Fruit fly (Drosophila melanogaster) whole organism, prepupa: Measurements from ENCODE around the gene Indy.

Experiments
- Blimp-1 ChIP-seq: fragments of 200-800 bp; sonication (Bioruptor generic); optimal IDR thresholded peaks from 3 replicates; lab custom pipeline; 2017; ENCODE audit warnings: missing biosample characterization, missing genetic modification characterization, mild to moderate bottlenecking, moderate library complexity, missing genetic modification reagents
- CG10669 ChIP-seq: fragments of 200-800 bp; sonication (Bioruptor generic); optimal IDR thresholded peaks from 3 replicates; lab custom pipeline; 2018; ENCODE audit warnings: missing biosample characterization, mild to moderate bottlenecking, missing genetic modification characterization, moderate library complexity
- CG11294 ChIP-seq: fragments of 200-800 bp; sonication (Bioruptor generic); IDR thresholded peaks from 2 replicates; pipeline ENCODE4 v1.3.6; 2022; ENCODE audit warnings: missing biosample characterization, missing genetic modification characterization
- CG11762 ChIP-seq: fragments of 200-800 bp; sonication (Bioruptor generic); optimal IDR thresholded peaks from 3 replicates; lab custom pipeline; 2016; ENCODE audit warnings: missing biosample characterization, missing genetic modification characterization; ENCODE audit not compliant: insufficient read depth
- CG11902 ChIP-seq: fragments of 200-800 bp; sonication (Bioruptor generic); optimal IDR thresholded peaks from 3 replicates; lab custom pipeline; 2016; ENCODE audit warnings: missing biosample characterization, missing genetic modification characterization
- CG15336 ChIP-seq: fragments of 200-800 bp; sonication (Bioruptor generic); IDR thresholded peaks from 2 replicates; pipeline ENCODE4 v1.3.6; 2022; ENCODE audit warnings: missing biosample characterization, missing genetic modification characterization
- CG1621 ChIP-seq: fragments of 200-800 bp; sonication (Bioruptor generic); optimal IDR thresholded peaks from 3 replicates; lab custom pipeline; 2018; ENCODE audit warnings: missing biosample characterization, mild to moderate bottlenecking, missing genetic modification characterization
- CG16779 ChIP-seq: fragments of 200-800 bp; sonication (Bioruptor generic); optimal IDR thresholded peaks from 3 replicates; lab custom pipeline; 2017; ENCODE audit warnings: missing biosample characterization, mild to moderate bottlenecking, missing genetic modification characterization
- CG3032 ChIP-seq: fragments of 200-800 bp; optimal IDR thresholded peaks from 2 replicates; lab custom pipeline; 2019; ENCODE audit warnings: missing biosample characterization, mild to moderate bottlenecking, missing genetic modification characterization, moderate library complexity
- CG31627 ChIP-seq: fragments of 200-800 bp; sonication (Bioruptor generic); optimal IDR thresholded peaks from 3 replicates; lab custom pipeline; 2016; ENCODE audit warnings: missing biosample characterization, missing genetic modification characterization
- CG32006 ChIP-seq: fragments of 200-800 bp; sonication (Bioruptor generic); optimal IDR thresholded peaks from 3 replicates; lab custom pipeline; 2017; ENCODE audit warnings: missing biosample characterization, mild to moderate bottlenecking, missing genetic modification characterization
- CG34406 ChIP-seq: fragments of 200-800 bp; sonication (Bioruptor generic); optimal IDR thresholded peaks from 3 replicates; lab custom pipeline; 2016; ENCODE audit warnings: missing biosample characterization, missing genetic modification characterization
- CG3919 ChIP-seq: fragments of 200-800 bp; sonication (Bioruptor generic); optimal IDR thresholded peaks from 3 replicates; lab custom pipeline; 2016; ENCODE audit warnings: missing biosample characterization, missing genetic modification characterization
- CG4318 ChIP-seq: fragments of 200-800 bp; sonication (Bioruptor generic); optimal IDR thresholded peaks from 3 replicates; lab custom pipeline; 2017; ENCODE audit warnings: missing biosample characterization, mild to moderate bottlenecking, missing genetic modification characterization
- CG6163 ChIP-seq: fragments of 200-800 bp; sonication (Bioruptor generic); IDR thresholded peaks from 3 replicates; pipeline ENCODE4 v1.3.6; 2022; ENCODE audit warnings: missing biosample characterization, missing genetic modification characterization
- CG6276 ChIP-seq: fragments of 200-800 bp; sonication (Bioruptor generic); optimal IDR thresholded peaks from 2 replicates; lab custom pipeline; 2017; ENCODE audit warnings: missing biosample characterization, mild to moderate bottlenecking, missing genetic modification characterization
- CG6792 ChIP-seq: fragments of 200-800 bp; sonication (Bioruptor generic); optimal IDR thresholded peaks from 3 replicates; lab custom pipeline; 2016; ENCODE audit warnings: missing biosample characterization, missing genetic modification characterization
- CG6808 ChIP-seq: fragments of 200-800 bp; sonication (Bioruptor generic); optimal IDR thresholded peaks from 3 replicates; lab custom pipeline; 2017; ENCODE audit warnings: missing biosample characterization, missing genetic modification characterization, mild to moderate bottlenecking, moderate library complexity, missing genetic modification reagents
- CG6854 ChIP-seq: fragments of 200-800 bp; sonication (Bioruptor generic); optimal IDR thresholded peaks from 2 replicates; lab custom pipeline; 2017; ENCODE audit warnings: missing biosample characterization, mild to moderate bottlenecking, missing genetic modification characterization
- CG7368 ChIP-seq: fragments of 200-800 bp; sonication (Bioruptor generic); optimal IDR thresholded peaks from 3 replicates; lab custom pipeline; 2016; ENCODE audit warnings: missing biosample characterization, missing genetic modification characterization
- CG8632 ChIP-seq: fragments of 200-800 bp; sonication (Bioruptor generic); optimal IDR thresholded peaks from 3 replicates; lab custom pipeline; 2016; ENCODE audit warnings: missing biosample characterization, missing genetic modification characterization
- CG9139 ChIP-seq: fragments of 200-800 bp; sonication (Bioruptor generic); optimal IDR thresholded peaks from 3 replicates; lab custom pipeline; 2017; ENCODE audit warnings: missing biosample characterization, mild to moderate bottlenecking, missing genetic modification characterization
- Eip78C ChIP-seq: fragments of 200-800 bp; sonication (Bioruptor generic); peaks from one replicate; lab custom pipeline; 2016; ENCODE audit warnings: missing biosample characterization, missing genetic modification characterization
- Ets21C ChIP-seq: fragments of 200-800 bp; sonication (Bioruptor generic); optimal IDR thresholded peaks from 3 replicates; lab custom pipeline; 2016; ENCODE audit warnings: missing biosample characterization, missing genetic modification characterization
- Ets96B ChIP-seq: fragments of 200-800 bp; optimal IDR thresholded peaks from 2 replicates; lab custom pipeline; 2019; ENCODE audit warnings: missing biosample characterization, mild to moderate bottlenecking, missing genetic modification characterization, moderate library complexity
- Gug ChIP-seq: fragments of 200-800 bp; sonication (Bioruptor generic); IDR thresholded peaks from 2 replicates; pipeline ENCODE4 v1.3.6; 2022; ENCODE audit warnings: missing biosample characterization, missing genetic modification characterization
- Hr38 ChIP-seq: sonication (Bioruptor generic); optimal IDR thresholded peaks from 2 replicates; lab custom pipeline; 2016; ENCODE audit warnings: missing biosample characterization, missing genetic modification characterization
- Lpt ChIP-seq: fragments of 200-800 bp; sonication (Bioruptor generic); optimal IDR thresholded peaks from 3 replicates; lab custom pipeline; 2016; ENCODE audit warnings: missing biosample characterization, missing genetic modification characterization
- OdsH ChIP-seq: fragments of 200-800 bp; sonication (Bioruptor generic); optimal IDR thresholded peaks from 3 replicates; lab custom pipeline; 2016; ENCODE audit warnings: missing biosample characterization, missing genetic modification characterization
- Smox ChIP-seq: fragments of 200-800 bp; sonication (Bioruptor generic); optimal IDR thresholded peaks from 3 replicates; lab custom pipeline; 2016; ENCODE audit warnings: missing biosample characterization, missing genetic modification characterization
- Sox102F ChIP-seq: fragments of 200-800 bp; sonication (Bioruptor generic); optimal IDR thresholded peaks from 2 replicates; lab custom pipeline; 2016; ENCODE audit warnings: missing biosample characterization, mild to moderate bottlenecking, missing genetic modification characterization
- Sox14 ChIP-seq: fragments of 200-800 bp; sonication (Bioruptor generic); optimal IDR thresholded peaks from 3 replicates; lab custom pipeline; 2016; ENCODE audit warnings: missing biosample characterization, missing genetic modification characterization
- Sox15 ChIP-seq: fragments of 200-800 bp; sonication (Bioruptor generic); optimal IDR thresholded peaks from 3 replicates; lab custom pipeline; 2016; ENCODE audit warnings: missing biosample characterization, missing genetic modification characterization
- achi ChIP-seq: fragments of 200-800 bp; sonication (Bioruptor generic); optimal IDR thresholded peaks from 3 replicates; lab custom pipeline; 2016; ENCODE audit warnings: missing biosample characterization, missing genetic modification characterization
- cyc ChIP-seq: fragments of 200-800 bp; sonication (Bioruptor generic); optimal IDR thresholded peaks from 3 replicates; lab custom pipeline; 2016; ENCODE audit warnings: missing biosample characterization, missing genetic modification characterization
- dac ChIP-seq: fragments of 200-800 bp; sonication (Bioruptor generic); optimal IDR thresholded peaks from 2 replicates; lab custom pipeline; 2017; ENCODE audit warnings: missing biosample characterization, mild to moderate bottlenecking, missing genetic modification characterization
- dsx ChIP-seq: fragments of 200-800 bp; optimal IDR thresholded peaks from 3 replicates; lab custom pipeline; 2019; ENCODE audit warnings: missing biosample characterization, mild to moderate bottlenecking, missing genetic modification characterization, moderate library complexity; ENCODE audit not compliant: poor library complexity, severe bottlenecking
- esn ChIP-seq: fragments of 200-800 bp; sonication (Bioruptor generic); optimal IDR thresholded peaks from 2 replicates; lab custom pipeline; 2016; ENCODE audit warnings: missing biosample characterization, mild to moderate bottlenecking, missing genetic modification characterization, moderate library complexity
- fd59A ChIP-seq: fragments of 200-800 bp; sonication (Bioruptor generic); optimal IDR thresholded peaks from 2 replicates; lab custom pipeline; 2017; ENCODE audit warnings: missing biosample characterization, mild to moderate bottlenecking, missing genetic modification characterization, missing genetic modification reagents
- fd85E ChIP-seq: fragments of 200-800 bp; sonication (Bioruptor generic); optimal IDR thresholded peaks from 3 replicates; lab custom pipeline; 2016; ENCODE audit warnings: missing biosample characterization, missing genetic modification characterization
- lz ChIP-seq: fragments of 200-800 bp; sonication (Bioruptor generic); optimal IDR thresholded peaks from 3 replicates; lab custom pipeline; 2016; ENCODE audit warnings: missing biosample characterization, missing genetic modification characterization
- net ChIP-seq: fragments of 200-800 bp; sonication (Bioruptor generic); optimal IDR thresholded peaks from 3 replicates; lab custom pipeline; 2016; ENCODE audit warnings: missing biosample characterization, missing genetic modification characterization
- pdm3 ChIP-seq: fragments of 200-800 bp; sonication (Bioruptor generic); optimal IDR thresholded peaks from 3 replicates; lab custom pipeline; 2016; ENCODE audit warnings: missing biosample characterization, missing genetic modification characterization
- salr ChIP-seq, 2 experiments: fragments of 200-800 bp; sonication (Bioruptor generic); optimal IDR thresholded peaks; 3 replicates each; lab custom pipeline; 2016 to 2018; ENCODE audit warnings: missing biosample characterization in 2 of 2, missing genetic modification characterization in 2 of 2, mild to moderate bottlenecking in 1 of 2
- spab ChIP-seq: fragments of 200-800 bp; sonication (Bioruptor generic); optimal IDR thresholded peaks from 2 replicates; lab custom pipeline; 2017; ENCODE audit warnings: missing biosample characterization, mild to moderate bottlenecking, missing genetic modification characterization, missing genetic modification reagents
- ss ChIP-seq, 2 experiments: fragments of 200-800 bp; sonication (Bioruptor generic); optimal IDR thresholded peaks; 2 replicates in 1 of 2; 3 replicates in 1 of 2; lab custom pipeline; 2017 to 2018; ENCODE audit warnings: mild to moderate bottlenecking in 2 of 2, missing biosample characterization in 2 of 2, missing genetic modification characterization in 2 of 2, moderate library complexity in 1 of 2
- svp ChIP-seq: fragments of 200-800 bp; sonication (Bioruptor generic); peaks from one replicate; lab custom pipeline; 2016; ENCODE audit warnings: missing biosample characterization, missing genetic modification characterization
- vri ChIP-seq: fragments of 200-800 bp; sonication (Bioruptor generic); optimal IDR thresholded peaks from 3 replicates; lab custom pipeline; 2016; ENCODE audit warnings: missing biosample characterization, mild to moderate bottlenecking, missing genetic modification characterization

Indy gene

dm6 chr3L:18841269-18841668 lies 4.8 kb downstream of the Indy start:
- TF ChIP-seq CG3032 (tag; lab: Kevin White, UChicago): no peak
- no peak for TF ChIP-seq CG7368 (GFP tag; lab: Kevin White, UChicago)
- no peak for TF ChIP-seq Lpt (GFP tag; lab: Kevin White, UChicago)
- TF ChIP-seq fd59A (GFP tag; lab: Kevin White, UChicago): no peak
- TF ChIP-seq CG8632: no peak
- TF ChIP-seq CG34406 (GFP tag; lab: Kevin White, UChicago): no peak
- TF ChIP-seq Ets96B (tag; lab: Kevin White, UChicago): no peak
- no peak for TF ChIP-seq CG32006 (GFP tag; lab: Kevin White, UChicago)
- no peak for TF ChIP-seq achi
- TF ChIP-seq Smox (GFP tag; lab: Kevin White, UChicago): no peak
- TF ChIP-seq CG11902: no peak
- no peak for TF ChIP-seq CG16779 (tag; lab: Kevin White, UChicago)
- no peak for TF ChIP-seq pdm3

- TF ChIP-seq esn (GFP tag; lab: Kevin White, UChicago) (peak; percentile 57), Eip78C (GFP tag; lab: Kevin White, UChicago) (peak; percentile 64), CG3032 (tag; lab: Kevin White, UChicago) (no peak), Sox15 (GFP tag; lab: Kevin White, UChicago) (peak; percentile 38), CG11294 (GFP tag; lab: Robert Waterston, UW) (no peak), CG4318 (GFP tag; lab: Kevin White, UChicago) (no peak), salr (GFP tag; optimal IDR thresholded peaks at IDR 0.05; lab: Kevin White, UChicago) (peak in 1 of 2 experiments; percentile 45), CG11902 (no peak), CG6276 (GFP tag; lab: Kevin White, UChicago) (peak; percentile 11), CG10669 (GFP tag; lab: Kevin White, UChicago) (peak; percentile 1), Blimp-1 (no peak), CG6792 (GFP tag; lab: Kevin White, UChicago) (peak; percentile 32), achi (peak; percentile 36), OdsH (peak; percentile 49), cyc (peak; percentile 56), Sox14 (GFP tag; lab: Kevin White, UChicago) (no peak), net (GFP tag; lab: Kevin White, UChicago) (peak; percentile 59), CG6854 (GFP tag; lab: Kevin White, UChicago) (peak; percentile 67), pdm3 (peak; percentile 51), CG6163 (no peak), CG3919 (GFP tag; lab: Kevin White, UChicago) (peak; percentile 36), lz (peak; percentile 59), fd85E (GFP tag; lab: Kevin White, UChicago) (peak; percentile 42), svp (GFP tag; lab: Kevin White, UChicago) (peak; percentile 63), spab (GFP tag; lab: Kevin White, UChicago) (no peak), dsx (GFP tag; lab: Kevin White, UChicago) (peak; percentile 14), Sox102F (GFP tag; lab: Kevin White, UChicago) (peak; percentile 37), CG31627 (peak; percentile 55), fd59A (GFP tag; lab: Kevin White, UChicago) (no peak), Lpt (GFP tag; lab: Kevin White, UChicago) (no peak), Gug (no peak), CG32006 (GFP tag; lab: Kevin White, UChicago) (peak; percentile 69), CG15336 (GFP tag; lab: Robert Waterston, UW) (no peak), CG11762 (no peak), vri (peak; percentile 26), CG9139 (GFP tag; lab: Kevin White, UChicago) (peak; percentile 1), Ets96B (tag; lab: Kevin White, UChicago) (peak; percentile 30), dac (GFP tag; lab: Kevin White, UChicago) (no peak), ss (GFP tag; optimal IDR thresholded peaks at IDR 0.05; lab: Kevin White, UChicago) (peak in 1 of 2 experiments; percentile 26), Ets21C (peak; percentile 18), Hr38 (no peak), Smox (GFP tag; lab: Kevin White, UChicago) (peak; percentile 51), CG1621 (tag; lab: Kevin White, UChicago) (no peak), CG6808 (GFP tag; lab: Kevin White, UChicago) (peak; percentile 35)
Observed at dm6 chr3L:18840370-18841007, 5.6 kb downstream of the Indy start.
